Fruit fly (Drosophila melanogaster) whole organism, embryonic: ENCODE data around the gene D.

Experiments
- Abd-B ChIP-seq: fragments of 200-800 bp; sonication (Bioruptor generic); optimal IDR thresholded peaks from 2 replicates; lab custom pipeline; 2018; ENCODE audit warnings: missing biosample characterization, mild to moderate bottlenecking, missing genetic modification characterization, moderate library complexity
- CG10147 ChIP-seq: fragments of 200-800 bp; sonication (Bioruptor generic); optimal IDR thresholded peaks from 2 replicates; lab custom pipeline; 2019; ENCODE audit warnings: missing biosample characterization, mild to moderate bottlenecking, missing genetic modification characterization, moderate library complexity
- CG10321 ChIP-seq: fragments of 200-800 bp; sonication (Bioruptor generic); IDR thresholded peaks from 2 replicates; pipeline ENCODE4 v1.3.6; 2022; ENCODE audit warnings: missing biosample characterization, missing genetic modification characterization
- CG11093 ChIP-seq: fragments of 200-800 bp; sonication (Bioruptor generic); IDR thresholded peaks from 3 replicates; pipeline ENCODE4 v1.3.6; 2022; ENCODE audit warnings: missing biosample characterization, missing genetic modification characterization
- CG11695 ChIP-seq: fragments of 200-800 bp; sonication (Bioruptor generic); IDR thresholded peaks from 3 replicates; pipeline ENCODE4 v1.3.6; 2022; ENCODE audit warnings: missing biosample characterization, missing genetic modification characterization
- CG12104 ChIP-seq: fragments of 200-800 bp; sonication (Bioruptor generic); optimal IDR thresholded peaks from 3 replicates; lab custom pipeline; 2016; ENCODE audit warnings: missing biosample characterization, missing genetic modification characterization
- CG1233 ChIP-seq: fragments of 200-800 bp; sonication (Bioruptor generic); optimal IDR thresholded peaks from 4 replicates; lab custom pipeline; 2018; ENCODE audit warnings: missing biosample characterization, mild to moderate bottlenecking, missing genetic modification characterization
- CG12391 ChIP-seq: fragments of 200-800 bp; sonication (Bioruptor generic); optimal IDR thresholded peaks from 3 replicates; lab custom pipeline; 2018; ENCODE audit warnings: missing biosample characterization, mild to moderate bottlenecking, missing genetic modification characterization, moderate library complexity
- CG12942 ChIP-seq: fragments of 200-800 bp; sonication (Bioruptor generic); optimal IDR thresholded peaks from 3 replicates; lab custom pipeline; 2016; ENCODE audit warnings: missing biosample characterization, missing genetic modification characterization
- CG15269 ChIP-seq: fragments of 200-800 bp; sonication (Bioruptor generic); optimal IDR thresholded peaks from 2 replicates; lab custom pipeline; 2018; ENCODE audit warnings: missing biosample characterization, mild to moderate bottlenecking, missing genetic modification characterization, moderate library complexity
- CG15696 ChIP-seq: fragments of 200-800 bp; sonication (Bioruptor generic); optimal IDR thresholded peaks from 2 replicates; lab custom pipeline; 2019; ENCODE audit warnings: missing biosample characterization, mild to moderate bottlenecking, missing genetic modification characterization, moderate library complexity
- CG17912 ChIP-seq: fragments of 200-800 bp; sonication (Bioruptor generic); optimal IDR thresholded peaks from 2 replicates; lab custom pipeline; 2018; ENCODE audit warnings: missing biosample characterization, mild to moderate bottlenecking, missing genetic modification characterization
- CG18262 ChIP-seq: fragments of 200-800 bp; optimal IDR thresholded peaks from 3 replicates; lab custom pipeline; 2019; ENCODE audit warnings: missing biosample characterization, mild to moderate bottlenecking, missing genetic modification characterization, moderate library complexity
- CG18599 ChIP-seq: fragments of 200-800 bp; sonication (Bioruptor generic); optimal IDR thresholded peaks from 3 replicates; lab custom pipeline; 2017; ENCODE audit warnings: missing biosample characterization, missing genetic modification characterization, mild to moderate bottlenecking, moderate library complexity, missing genetic modification reagents
- CG2202 ChIP-seq: fragments of 200-800 bp; sonication (Bioruptor generic); optimal IDR thresholded peaks from 2 replicates; lab custom pipeline; 2018; ENCODE audit warnings: missing biosample characterization, mild to moderate bottlenecking, missing genetic modification characterization
- CG2875 ChIP-seq: fragments of 200-800 bp; sonication (Bioruptor generic); optimal IDR thresholded peaks from 2 replicates; lab custom pipeline; 2017; ENCODE audit warnings: missing biosample characterization, mild to moderate bottlenecking, missing genetic modification characterization, missing genetic modification reagents
- CG31224 ChIP-seq: fragments of 200-800 bp; sonication (Bioruptor generic); IDR thresholded peaks from 2 replicates; pipeline ENCODE4 v1.3.6; 2022; ENCODE audit warnings: missing biosample characterization, missing genetic modification characterization
- CG3407 ChIP-seq: fragments of 200-800 bp; sonication (Bioruptor generic); optimal IDR thresholded peaks from 2 replicates; lab custom pipeline; 2018; ENCODE audit warnings: missing biosample characterization, mild to moderate bottlenecking, missing genetic modification characterization
- CG4282 ChIP-seq: fragments of 200-800 bp; sonication (Bioruptor generic); optimal IDR thresholded peaks from 2 replicates; lab custom pipeline; 2016; ENCODE audit warnings: missing biosample characterization, missing genetic modification characterization
- CG4404 ChIP-seq: fragments of 200-800 bp; sonication (Bioruptor generic); IDR thresholded peaks from 2 replicates; pipeline ENCODE4 v1.3.6; 2022; ENCODE audit warnings: missing biosample characterization, missing genetic modification characterization
- CG6654 ChIP-seq: fragments of 200-800 bp; sonication (Bioruptor generic); optimal IDR thresholded peaks from 2 replicates; lab custom pipeline; 2017; ENCODE audit warnings: missing biosample characterization, mild to moderate bottlenecking, missing genetic modification characterization
- CG6765 ChIP-seq: fragments of 200-800 bp; sonication (Bioruptor generic); optimal IDR thresholded peaks from 3 replicates; lab custom pipeline; 2017; ENCODE audit warnings: missing biosample characterization, mild to moderate bottlenecking, missing genetic modification characterization
- CG8290 ChIP-seq, 3 experiments: fragments of 200-800 bp; sonication (Bioruptor generic); optimal IDR thresholded peaks; 2 replicates each; lab custom pipeline; 2016 to 2019; ENCODE audit warnings: missing biosample characterization in 3 of 3, missing genetic modification characterization in 3 of 3, mild to moderate bottlenecking in 2 of 3, moderate library complexity in 1 of 3
- CTCF ChIP-seq: fragments of 200-800 bp; sonication (Bioruptor generic); optimal IDR thresholded peaks from 2 replicates; lab custom pipeline; 2017; ENCODE audit warnings: missing biosample characterization, mild to moderate bottlenecking, missing genetic modification characterization, moderate library complexity
- D ChIP-seq, 2 experiments: fragments of 200-800 bp in 1 of 2; fragments of >200 bp in 1 of 2; sonication (Bioruptor generic) in 1 of 2; optimal IDR thresholded peaks; 2 replicates in 1 of 2; 3 replicates in 1 of 2; lab custom pipeline; 2017; ENCODE audit warnings: mild to moderate bottlenecking in 1 of 2, missing biosample characterization in 1 of 2, missing genetic modification characterization in 1 of 2, missing genetic modification reagents in 1 of 2
- Dek ChIP-seq: fragments of 200-800 bp; sonication (Bioruptor generic); optimal IDR thresholded peaks from 3 replicates; lab custom pipeline; 2019; ENCODE audit warnings: missing biosample characterization, mild to moderate bottlenecking, missing genetic modification characterization, moderate library complexity
- Drgx ChIP-seq: fragments of 200-800 bp; sonication (Bioruptor generic); IDR thresholded peaks from 2 replicates; pipeline ENCODE4 v1.3.6; 2022; ENCODE audit warnings: missing biosample characterization, missing genetic modification characterization
- Elba2 ChIP-seq: fragments of 200-800 bp; sonication (Bioruptor generic); optimal IDR thresholded peaks from 3 replicates; lab custom pipeline; 2016; ENCODE audit warnings: missing biosample characterization, missing genetic modification characterization
- Jarid2 ChIP-seq: fragments of 200-800 bp; sonication (Bioruptor generic); optimal IDR thresholded peaks from 3 replicates; lab custom pipeline; 2017; ENCODE audit warnings: mild to moderate bottlenecking, missing biosample characterization, missing genetic modification reagents, missing genetic modification characterization
- Myb ChIP-seq: fragments of 200-800 bp; sonication (Bioruptor generic); optimal IDR thresholded peaks from 2 replicates; lab custom pipeline; 2016; ENCODE audit warnings: missing biosample characterization, missing genetic modification characterization
- NfI ChIP-seq: fragments of 200-800 bp; sonication (Bioruptor generic); optimal IDR thresholded peaks from 3 replicates; lab custom pipeline; 2018; ENCODE audit warnings: missing biosample characterization, mild to moderate bottlenecking, missing genetic modification characterization, moderate library complexity
- Opbp ChIP-seq: fragments of 200-800 bp; sonication (Bioruptor generic); IDR thresholded peaks from 3 replicates; pipeline ENCODE4 v1.3.6; 2022; ENCODE audit warnings: missing biosample characterization, missing genetic modification characterization; ENCODE audit not compliant: partially characterized antibody
- Trl ChIP-seq, 3 experiments: fragments of >200 bp in 2 of 3; fragments of 200-800 bp in 1 of 3; sonication (Bioruptor generic) in 1 of 3; optimal IDR thresholded peaks; 2 replicates in 1 of 3; 3 replicates in 2 of 3; lab custom pipeline; 2016 to 2017; ENCODE audit warnings: missing biosample characterization in 1 of 3, missing genetic modification characterization in 1 of 3
- Xbp1 ChIP-seq: fragments of 200-800 bp; sonication (Bioruptor generic); optimal IDR thresholded peaks from 3 replicates; lab custom pipeline; 2016; ENCODE audit warnings: missing biosample characterization, mild to moderate bottlenecking, missing genetic modification characterization
- abd-A ChIP-seq: fragments of 200-800 bp; sonication (Bioruptor generic); optimal IDR thresholded peaks from 3 replicates; lab custom pipeline; 2019; ENCODE audit warnings: missing biosample characterization, mild to moderate bottlenecking, missing genetic modification characterization, moderate library complexity
- btn ChIP-seq: fragments of 200-800 bp; sonication (Bioruptor generic); optimal IDR thresholded peaks from 2 replicates; lab custom pipeline; 2016; ENCODE audit warnings: missing biosample characterization, missing genetic modification characterization
- fu2 ChIP-seq: fragments of 200-800 bp; sonication (Bioruptor generic); optimal IDR thresholded peaks from 2 replicates; lab custom pipeline; 2016; ENCODE audit warnings: missing biosample characterization, missing genetic modification characterization
- gcm ChIP-seq: fragments of 200-800 bp; sonication (Bioruptor generic); optimal IDR thresholded peaks from 2 replicates; lab custom pipeline; 2019; ENCODE audit warnings: missing biosample characterization, mild to moderate bottlenecking, missing genetic modification characterization, moderate library complexity
- h ChIP-seq: fragments of >200 bp; optimal IDR thresholded peaks from 2 replicates; lab custom pipeline; 2017
- hkb ChIP-seq, 2 experiments: fragments of 200-800 bp in 1 of 2; fragments of >200 bp in 1 of 2; sonication (Bioruptor generic) in 1 of 2; IDR thresholded peaks in 1 of 2; optimal IDR thresholded peaks in 1 of 2; 2 replicates each; pipeline versions ENCODE4 v1.3.6 to Lab custom; 2017 to 2022; ENCODE audit warnings: missing biosample characterization in 1 of 2, missing genetic modification characterization in 1 of 2
- ind ChIP-seq: fragments of 200-800 bp; sonication (Bioruptor generic); optimal IDR thresholded peaks from 3 replicates; lab custom pipeline; 2016; ENCODE audit warnings: missing biosample characterization, missing genetic modification characterization
- jing ChIP-seq: fragments of 200-800 bp; sonication (Bioruptor generic); optimal IDR thresholded peaks from 2 replicates; lab custom pipeline; 2018; ENCODE audit warnings: missing biosample characterization, mild to moderate bottlenecking, missing genetic modification characterization
- nom ChIP-seq: fragments of 200-800 bp; sonication (Bioruptor generic); optimal IDR thresholded peaks from 2 replicates; lab custom pipeline; 2017; ENCODE audit warnings: missing biosample characterization, missing genetic modification characterization, mild to moderate bottlenecking, moderate library complexity, missing genetic modification reagents
- pho ChIP-seq: fragments of 200-800 bp; sonication (Bioruptor generic); optimal IDR thresholded peaks from 2 replicates; lab custom pipeline; 2016; ENCODE audit warnings: missing biosample characterization, missing genetic modification characterization
- sim ChIP-seq: fragments of 200-800 bp; sonication (Bioruptor generic); IDR thresholded peaks from 2 replicates; pipeline ENCODE4 v1.3.6; 2022; ENCODE audit warnings: missing biosample characterization, missing genetic modification characterization
- trem ChIP-seq: fragments of 200-800 bp; optimal IDR thresholded peaks from 3 replicates; lab custom pipeline; 2019; ENCODE audit warnings: missing biosample characterization, mild to moderate bottlenecking, missing genetic modification characterization, moderate library complexity
- trh ChIP-seq: fragments of 200-800 bp; sonication (Bioruptor generic); optimal IDR thresholded peaks from 2 replicates; lab custom pipeline; 2016; ENCODE audit warnings: missing biosample characterization, missing genetic modification characterization
- ttk ChIP-seq: fragments of 200-800 bp; sonication (Bioruptor generic); IDR thresholded peaks from 2 replicates; pipeline ENCODE4 v2.1.2; 2022; ENCODE audit warnings: missing biosample characterization, missing genetic modification characterization
- vfl ChIP-seq: fragments of 200-800 bp; sonication (Bioruptor generic); optimal IDR thresholded peaks from 2 replicates; lab custom pipeline; 2016; ENCODE audit warnings: missing biosample characterization, missing genetic modification characterization
- wek ChIP-seq: fragments of 200-800 bp; sonication (Bioruptor generic); optimal IDR thresholded peaks from 3 replicates; lab custom pipeline; 2018; ENCODE audit warnings: missing biosample characterization, mild to moderate bottlenecking, missing genetic modification characterization, moderate library complexity

The D gene

DNA sequence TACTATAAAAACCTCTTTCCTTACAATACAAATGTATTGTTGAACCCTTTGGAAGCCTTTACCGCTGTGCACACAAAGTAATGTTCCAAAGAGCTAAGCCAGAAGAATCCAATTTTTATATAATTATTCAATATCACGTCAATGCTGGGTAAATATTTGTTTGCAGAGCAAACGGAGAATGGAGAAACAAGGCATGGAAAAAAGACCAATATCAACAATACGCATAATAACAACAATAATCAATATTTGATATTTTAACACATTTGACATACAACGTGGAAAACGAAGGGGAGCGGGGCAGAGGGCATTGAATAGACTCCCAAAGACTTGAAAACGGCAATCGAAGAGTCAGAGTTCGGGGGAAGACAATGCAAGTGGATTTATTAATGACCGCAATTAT is 4.2 kb downstream of the D start (continued):
- TF ChIP-seq CG1233 (GFP tag; lab: Kevin White, UChicago): peak; percentile 52
- TF ChIP-seq trem: no peak
- TF ChIP-seq ind (GFP tag; lab: Kevin White, UChicago): no peak
- no peak for TF ChIP-seq Elba2 (GFP tag; lab: Kevin White, UChicago)
- TF ChIP-seq pho (GFP tag; lab: Kevin White, UChicago): no peak
- TF ChIP-seq CG10321 (GFP tag; lab: Robert Waterston, UW): no peak
- no peak for TF ChIP-seq jing
- TF ChIP-seq CG10147: peak; percentile 69
- no peak for TF ChIP-seq Trl (optimal IDR thresholded peaks at IDR 0.05; lab: Kevin White, UChicago)
- no peak for TF ChIP-seq Trl (GFP tag; optimal IDR thresholded peaks at IDR 0.05; lab: Kevin White, UChicago)
- no peak for TF ChIP-seq Xbp1
- TF ChIP-seq Myb (GFP tag; lab: Kevin White, UChicago): no peak
- peak; percentile 14 for TF ChIP-seq CTCF (GFP tag; lab: Kevin White, UChicago)
- peak; percentile 90 for TF ChIP-seq wek
- TF ChIP-seq nom (GFP tag; lab: Kevin White, UChicago): no peak
- peak; percentile 50 for TF ChIP-seq Dek (tag; lab: Kevin White, UChicago)
- peak; percentile 54 for TF ChIP-seq CG18262 (tag; lab: Kevin White, UChicago)
- peak; percentile 81 for TF ChIP-seq CG17912 (GFP tag; lab: Kevin White, UChicago)
- TF ChIP-seq CG11695 (GFP tag; lab: Robert Waterston, UW): peak; percentile 63; the same call in 2 of the 3 replicates
- no peak for TF ChIP-seq Abd-B (GFP tag; lab: Kevin White, UChicago)
- TF ChIP-seq CG15696 (tag; lab: Kevin White, UChicago): peak; percentile 82
- TF ChIP-seq CG3407 (GFP tag; lab: Kevin White, UChicago): peak; percentile 77
- no peak for TF ChIP-seq CG31224 (GFP tag; lab: Robert Waterston, UW)
- TF ChIP-seq CG4404: no peak
- TF ChIP-seq btn (GFP tag; lab: Kevin White, UChicago): no peak
- TF ChIP-seq CG12391: peak; percentile 53
- TF ChIP-seq abd-A (tag; lab: Kevin White, UChicago): no peak
- peak; percentile 84 for TF ChIP-seq CG2202 (tag; lab: Kevin White, UChicago)
- TF ChIP-seq NfI: peak; percentile 61
- TF ChIP-seq CG2875 (GFP tag; lab: Kevin White, UChicago): peak; percentile 72
- peak; percentile 46 for TF ChIP-seq Jarid2
- TF ChIP-seq hkb (optimal IDR thresholded peaks at IDR 0.05; lab: Kevin White, UChicago): no peak
- peak; percentile 80 for TF ChIP-seq hkb (GFP tag; IDR thresholded peaks at IDR 0.05; lab: Robert Waterston, UW)
- no peak for TF ChIP-seq Drgx
- peak; percentile 1 for TF ChIP-seq CG8290 (GFP tag; optimal IDR thresholded peaks at IDR 0.05; lab: Kevin White, UChicago)
- TF ChIP-seq CG8290 (tag; optimal IDR thresholded peaks at IDR 0.05; lab: Kevin White, UChicago): peak; percentile 59 to 85
- no peak for TF ChIP-seq D (optimal IDR thresholded peaks at IDR 0.05; lab: Kevin White, UChicago)
- peak; percentile 91 for TF ChIP-seq D (GFP tag; optimal IDR thresholded peaks at IDR 0.05; lab: Kevin White, UChicago)
- no peak for TF ChIP-seq trh (GFP tag; lab: Kevin White, UChicago)
- TF ChIP-seq vfl (GFP tag; lab: Kevin White, UChicago): no peak
- TF ChIP-seq sim (GFP tag; lab: Robert Waterston, UW): peak; percentile 45; the same call in 1 of the 2 replicates
- TF ChIP-seq ttk (GFP tag; lab: Robert Waterston, UW): no peak
- TF ChIP-seq CG18599 (GFP tag; lab: Kevin White, UChicago): peak; percentile 81
- TF ChIP-seq h: no peak
- peak; percentile 65 for TF ChIP-seq gcm (GFP tag; lab: Kevin White, UChicago)
- no peak for TF ChIP-seq CG4282 (GFP tag; lab: Kevin White, UChicago)
- TF ChIP-seq Opbp (GFP tag; lab: Robert Waterston, UW): no peak
- peak; percentile 59 for TF ChIP-seq CG12104 (GFP tag; lab: Kevin White, UChicago)
- no peak for TF ChIP-seq CG15269 (tag; lab: Kevin White, UChicago)
- TF ChIP-seq fu2 (GFP tag; lab: Kevin White, UChicago): peak; percentile 22
- TF ChIP-seq CG11093: no peak
- no peak for TF ChIP-seq CG12942 (GFP tag; lab: Kevin White, UChicago)
- TF ChIP-seq CG6765 (GFP tag; lab: Kevin White, UChicago): peak; percentile 29
- peak; percentile 4 for TF ChIP-seq CG6654 (GFP tag; lab: Kevin White, UChicago)
